Worm (Caenorhabditis elegans) whole organism, young adult: ENCODE data around the gene C18H7.6.

Experiments used
- F10E7.11 ChIP-seq: sonication (generic microtip); optimal IDR thresholded peaks from 2 replicates; lab custom pipeline; 2017; ENCODE audit warnings: mild to moderate bottlenecking, missing genetic modification characterization, moderate library complexity, missing compliant biosample characterization
- F39B2.1 ChIP-seq: fragments of 200-800 bp; sonication (Bioruptor generic); IDR thresholded peaks from 2 replicates; pipeline ENCODE4 v1.3.6; 2022; ENCODE audit warnings: missing genetic modification reagents, missing genetic modification characterization, missing compliant biosample characterization
- K11D2.4 ChIP-seq: fragments of 200-800 bp; sonication (Bioruptor generic); IDR thresholded peaks from 2 replicates; pipeline ENCODE4 v1.3.6; 2022; ENCODE audit warnings: missing genetic modification reagents, missing genetic modification characterization, missing compliant biosample characterization
- K12H6.12 ChIP-seq: fragments of 200-800 bp; sonication (Bioruptor generic); optimal IDR thresholded peaks from 2 replicates; lab custom pipeline; 2018; ENCODE audit warnings: mild to moderate bottlenecking, missing genetic modification characterization, missing compliant biosample characterization
- Y53F4B.3 ChIP-seq: fragments of 200-800 bp; sonication (Bioruptor generic); IDR thresholded peaks from 2 replicates; pipeline ENCODE4 v1.3.6; 2022; ENCODE audit warnings: missing genetic modification reagents, missing genetic modification characterization, missing compliant biosample characterization
- Y53G8AR.9 ChIP-seq: fragments of 200-800 bp; sonication (Bioruptor generic); conservative IDR thresholded peaks from 2 replicates; pipeline ENCODE4 v1.3.6; 2022; ENCODE audit warnings: missing genetic modification reagents, missing genetic modification characterization, missing compliant biosample characterization
- Y67H2A.10 ChIP-seq: fragments of 200-800 bp; sonication (Bioruptor generic); conservative IDR thresholded peaks from 2 replicates; pipeline ENCODE4 v1.3.6; 2022; ENCODE audit warnings: missing genetic modification reagents, missing genetic modification characterization, missing compliant biosample characterization
- aptf-3 ChIP-seq: fragments of 200-800 bp; sonication (Bioruptor generic); IDR thresholded peaks from 2 replicates; pipeline ENCODE4 v1.3.6; 2022; ENCODE audit warnings: missing genetic modification characterization, missing compliant biosample characterization
- attf-5 ChIP-seq: fragments of 200-800 bp; sonication (Bioruptor generic); optimal IDR thresholded peaks from 2 replicates; lab custom pipeline; 2018; ENCODE audit warnings: mild to moderate bottlenecking, missing genetic modification characterization, missing compliant biosample characterization
- bed-2 ChIP-seq: fragments of 200-800 bp; sonication (Bioruptor generic); IDR thresholded peaks from 2 replicates; pipeline ENCODE4 v1.3.6; 2022; ENCODE audit warnings: missing genetic modification reagents, missing genetic modification characterization, missing compliant biosample characterization
- cebp-1 ChIP-seq, 2 experiments: fragments of 200-800 bp in 1 of 2; sonication (Bioruptor generic) in 1 of 2; sonication (generic microtip) in 1 of 2; IDR thresholded peaks in 1 of 2; optimal IDR thresholded peaks in 1 of 2; 2 replicates each; pipeline versions ENCODE4 v1.3.6 to Lab custom; 2017 to 2022; ENCODE audit warnings: missing compliant biosample characterization in 2 of 2, missing genetic modification characterization in 2 of 2, mild to moderate bottlenecking in 1 of 2, missing genetic modification reagents in 1 of 2, moderate library complexity in 1 of 2
- ceh-79 ChIP-seq: sonication (generic microtip); optimal IDR thresholded peaks from 2 replicates; lab custom pipeline; 2017; ENCODE audit warnings: mild to moderate bottlenecking, missing genetic modification characterization, missing compliant biosample characterization
- chd-7 ChIP-seq: sonication (generic microtip); optimal IDR thresholded peaks from 2 replicates; lab custom pipeline; 2016; ENCODE audit warnings: mild to moderate bottlenecking, missing genetic modification characterization, moderate library complexity, missing compliant biosample characterization
- die-1 ChIP-seq: sonication (generic microtip); optimal IDR thresholded peaks from 2 replicates; lab custom pipeline; 2016; ENCODE audit warnings: missing genotype, mild to moderate bottlenecking, missing genetic modification characterization, missing compliant biosample characterization
- egl-18 ChIP-seq: fragments of 200-800 bp; sonication (Bioruptor generic); IDR thresholded peaks from 2 replicates; pipeline ENCODE4 v1.3.6; 2022; ENCODE audit warnings: missing genetic modification reagents, missing genetic modification characterization, missing compliant biosample characterization
- egrh-3 ChIP-seq: fragments of 200-800 bp; sonication (Bioruptor generic); IDR thresholded peaks from 2 replicates; pipeline ENCODE4 v1.3.6; 2022; ENCODE audit warnings: missing genetic modification reagents, missing genetic modification characterization, missing compliant biosample characterization
- fkh-3 ChIP-seq: sonication (generic microtip); optimal IDR thresholded peaks from 2 replicates; lab custom pipeline; 2016; ENCODE audit warnings: mild to moderate bottlenecking, missing genetic modification characterization, missing compliant biosample characterization
- hrde-1 ChIP-seq: sonication (generic microtip); optimal IDR thresholded peaks from 2 replicates; lab custom pipeline; 2016; ENCODE audit warnings: missing genetic modification characterization, mild to moderate bottlenecking, missing compliant biosample characterization, moderate library complexity, missing genotype, missing genetic modification reagents, borderline replicate concordance
- madf-10 ChIP-seq: sonication (generic microtip); optimal IDR thresholded peaks from 2 replicates; lab custom pipeline; 2016; ENCODE audit warnings: mild to moderate bottlenecking, missing genetic modification characterization, missing compliant biosample characterization
- madf-3 ChIP-seq: fragments of 200-800 bp; sonication (Bioruptor generic); IDR thresholded peaks from 2 replicates; pipeline ENCODE4 v1.3.6; 2022; ENCODE audit warnings: missing genetic modification reagents, missing genetic modification characterization, missing compliant biosample characterization
- madf-8 ChIP-seq: fragments of 200-800 bp; sonication (Bioruptor generic); conservative IDR thresholded peaks from 2 replicates; pipeline ENCODE4 v1.3.6; 2022; ENCODE audit warnings: missing genetic modification reagents, missing genetic modification characterization, missing compliant biosample characterization
- nfya-2 ChIP-seq: fragments of 200-800 bp; sonication (Bioruptor generic); IDR thresholded peaks from 2 replicates; pipeline ENCODE4 v1.3.6; 2022; ENCODE audit warnings: missing genetic modification reagents, missing genetic modification characterization, missing compliant biosample characterization
- rpc-1 ChIP-seq, 2 experiments: fragments of 150-350 bp in 1 of 2; sonication (generic microtip) in 1 of 2; optimal IDR thresholded peaks; 2 replicates each; lab custom pipeline; 2014 to 2018; ENCODE audit warnings: missing biosample characterization in 1 of 2, missing genetic modification characterization in 1 of 2, missing genetic modification reagents in 1 of 2, missing genotype in 1 of 2
- sdz-38 ChIP-seq: sonication (generic microtip); optimal IDR thresholded peaks from 2 replicates; lab custom pipeline; 2016; ENCODE audit warnings: missing genotype, missing genetic modification characterization, missing compliant biosample characterization
- snpc-1.1 ChIP-seq: sonication (generic microtip); optimal IDR thresholded peaks from 2 replicates; lab custom pipeline; 2017; ENCODE audit warnings: missing genetic modification characterization, mild to moderate bottlenecking, missing compliant biosample characterization, antibody characterized with exemption, moderate library complexity, missing genotype, missing genetic modification reagents; ENCODE audit not compliant: insufficient read depth
- somi-1 ChIP-seq: fragments of 200-800 bp; sonication (Bioruptor generic); optimal IDR thresholded peaks from 2 replicates; lab custom pipeline; 2018; ENCODE audit warnings: mild to moderate bottlenecking, missing genetic modification characterization, missing compliant biosample characterization
- tbp1 ChIP-seq: fragments of 200-800 bp; sonication (Bioruptor generic); optimal IDR thresholded peaks from 2 replicates; lab custom pipeline; 2018; ENCODE audit warnings: mild to moderate bottlenecking, missing genetic modification characterization, missing compliant biosample characterization
- unc-130 ChIP-seq: sonication (generic microtip); optimal IDR thresholded peaks from 2 replicates; lab custom pipeline; 2016; ENCODE audit warnings: missing genetic modification reagents, missing genetic modification characterization, missing compliant biosample characterization
- xnd-1 ChIP-seq: sonication (generic microtip); optimal IDR thresholded peaks from 2 replicates; lab custom pipeline; 2016; ENCODE audit warnings: missing genotype, missing genetic modification reagents, missing genetic modification characterization, missing compliant biosample characterization
- zfh-2 ChIP-seq: fragments of 200-800 bp; sonication (Bioruptor generic); conservative IDR thresholded peaks from 2 replicates; pipeline ENCODE4 v1.3.6; 2022; ENCODE audit warnings: missing genetic modification reagents, missing genetic modification characterization, missing compliant biosample characterization

The C18H7.6 gene

ce11 chrIV:564000-564399 is 28.3 kb downstream of the C18H7.6 start:
- TF ChIP-seq tbp1 (GFP tag; lab: Kevin White, UChicago), result no peak
- TF ChIP-seq Y53F4B.3 (GFP tag; lab: Robert Waterston, UW), result no peak
- no peak for TF ChIP-seq attf-5 (GFP tag; lab: Kevin White, UChicago)
- no peak for TF ChIP-seq chd-7 (tag; lab: Kevin White, UChicago)
- TF ChIP-seq, all 124 proteins: peak for 0

DNA sequence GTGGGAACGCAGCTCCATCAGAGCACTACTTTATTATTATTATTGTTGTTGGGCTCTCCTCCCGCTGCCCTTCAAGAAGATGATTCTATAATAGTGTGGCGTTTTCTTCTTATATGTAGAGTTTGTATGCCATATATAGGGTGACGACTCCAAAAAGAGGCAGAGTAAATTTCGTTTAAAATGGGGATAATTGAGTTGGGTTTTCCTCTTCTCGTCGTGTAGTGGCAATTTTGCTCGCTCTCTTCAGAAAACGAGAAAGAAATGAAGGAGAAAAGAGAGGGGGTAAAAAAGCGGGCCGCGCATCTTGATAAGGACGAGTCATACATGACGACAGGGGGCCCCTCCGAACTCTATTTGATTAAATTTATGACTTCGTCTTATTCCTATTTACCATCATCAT is 28.9 kb downstream of the C18H7.6 start:
- no peak for TF ChIP-seq snpc-1.1 (tag; lab: Kevin White, UChicago)
- no peak for TF ChIP-seq unc-130 (GFP tag; lab: Kevin White, UChicago)
- no peak for TF ChIP-seq Y53G8AR.9 (GFP tag; lab: Robert Waterston, UW)
- no peak for TF ChIP-seq nfya-2 (GFP tag; lab: Robert Waterston, UW)
- no peak for TF ChIP-seq sdz-38
- no peak for TF ChIP-seq somi-1
- TF ChIP-seq madf-8 (GFP tag; lab: Robert Waterston, UW), result no peak

DNA sequence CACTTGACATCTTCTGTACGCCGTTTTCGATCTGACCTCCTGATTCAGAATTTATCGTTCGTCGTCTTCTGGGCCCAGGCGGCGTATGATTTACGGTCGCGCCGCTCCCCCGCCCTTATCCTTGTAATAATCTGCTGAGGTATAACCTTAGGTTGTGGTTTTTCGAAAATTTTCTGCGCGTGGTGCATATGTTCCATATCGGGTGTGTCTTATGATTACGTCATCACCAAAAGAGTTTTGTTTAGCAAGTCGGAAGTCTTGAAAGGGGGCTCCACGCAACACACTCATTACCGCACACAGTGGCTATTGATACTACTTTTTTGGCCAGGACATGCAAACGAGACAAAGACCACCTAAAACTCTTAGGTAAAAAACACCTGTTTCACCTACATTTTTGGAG is 31.5 kb downstream of the C18H7.6 start:
- no peak for TF ChIP-seq aptf-3 (GFP tag; lab: Robert Waterston, UW)
- TF ChIP-seq K12H6.12 (tag; lab: Kevin White, UChicago), result no peak
- no peak for TF ChIP-seq die-1 (tag; lab: Kevin White, UChicago)
- TF ChIP-seq nfya-2 (GFP tag; lab: Robert Waterston, UW), result no peak

- TF ChIP-seq madf-3 (GFP tag; lab: Robert Waterston, UW) (no peak), fkh-3 (no peak), F39B2.1 (GFP tag; lab: Robert Waterston, UW) (no peak), bed-2 (GFP tag; lab: Robert Waterston, UW) (no peak), hrde-1 (tag; lab: Kevin White, UChicago) (no peak)
These were observed 32.0 kb downstream of the C18H7.6 start for ce11 chrIV:560314-560713.

DNA sequence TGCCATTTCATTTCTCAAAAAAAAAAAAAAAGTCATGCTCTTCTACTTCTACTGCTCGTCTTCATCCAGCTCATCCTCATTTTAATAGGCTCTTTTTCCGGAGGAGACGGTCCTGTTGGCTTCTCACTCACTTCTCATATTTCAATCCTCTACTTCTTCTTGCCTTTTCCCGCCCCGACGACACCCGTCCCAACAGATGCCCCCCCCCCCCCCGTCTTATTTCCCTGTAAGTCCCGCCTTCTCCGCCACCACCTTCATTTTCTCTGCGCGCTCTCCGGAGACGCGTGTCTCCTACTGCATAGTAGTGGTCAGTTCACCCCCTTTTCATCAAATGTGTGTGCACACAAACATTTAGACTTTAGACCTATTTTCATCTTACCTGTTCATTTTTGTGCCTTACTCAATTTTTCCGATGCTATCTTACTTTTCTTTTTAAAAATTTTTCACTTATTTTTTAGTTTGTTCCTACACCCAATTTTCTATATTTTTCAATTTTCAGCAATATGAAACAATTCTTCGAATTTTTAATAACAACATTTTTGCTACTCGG is 33.5 kb downstream of the C18H7.6 start, which contains the start of gene efn-4:
Gene efn-4, plus strand, starts transcription at position 500 of the 550 bp plus-strand sequence.
- TF ChIP-seq egrh-3 (GFP tag; lab: Robert Waterston, UW), result peak; percentile 31; the same call in 1 of the 2 replicates
- no peak for TF ChIP-seq egl-18
- peak; percentile 69 for TF ChIP-seq zfh-2 (GFP tag; lab: Robert Waterston, UW)
- no peak for TF ChIP-seq snpc-1.1 (tag; lab: Kevin White, UChicago)

ce11 chrIV:554005-554404 is 38.3 kb downstream of the C18H7.6 start:
- TF ChIP-seq ceh-79 (tag; lab: Kevin White, UChicago) (no peak), rpc-1 (optimal IDR thresholded peaks at IDR 0.05; lab: Kevin White, UChicago) (no peak), rpc-1 (tag; optimal IDR thresholded peaks at IDR 0.05; lab: Kevin White, UChicago) (no peak), Y67H2A.10 (GFP tag; lab: Robert Waterston, UW) (no peak), xnd-1 (tag; lab: Kevin White, UChicago) (no peak), hrde-1 (tag; lab: Kevin White, UChicago) (no peak), madf-10 (tag; lab: Kevin White, UChicago) (no peak), cebp-1 (GFP tag; IDR thresholded peaks at IDR 0.05; lab: Robert Waterston, UW) (no peak), cebp-1 (tag; optimal IDR thresholded peaks at IDR 0.05; lab: Kevin White, UChicago) (no peak), F10E7.11 (tag; lab: Kevin White, UChicago) (no peak), K11D2.4 (no peak)
